Worm (Caenorhabditis elegans) whole organism, early embryonic: Measurements from ENCODE around the gene prkl-1.

ENCODE experiments used
- B0310.2 ChIP-seq: sonication (generic microtip); optimal IDR thresholded peaks from 2 replicates; lab custom pipeline; 2016; ENCODE audit warnings: mild to moderate bottlenecking, missing genetic modification characterization, missing compliant biosample characterization
- ama-1 ChIP-seq: fragments of 150-350 bp; optimal IDR thresholded peaks from 2 replicates; lab custom pipeline; 2014
- ceh-13 ChIP-seq: fragments of 200-800 bp; sonication (Bioruptor generic); optimal IDR thresholded peaks from 2 replicates; lab custom pipeline; 2018; ENCODE audit warnings: mild to moderate bottlenecking, missing genetic modification characterization, missing compliant biosample characterization
- flt-1 ChIP-seq: fragments of 200-800 bp; sonication (Bioruptor generic); IDR thresholded peaks from 2 replicates; pipeline ENCODE4 v1.3.6; 2022; ENCODE audit warnings: missing genetic modification characterization, missing compliant biosample characterization
- hmg-4 ChIP-seq: fragments of 200-800 bp; sonication (Bioruptor generic); optimal IDR thresholded peaks from 2 replicates; lab custom pipeline; 2018; ENCODE audit warnings: mild to moderate bottlenecking, missing genetic modification characterization, missing compliant biosample characterization
- hnd-1 ChIP-seq: sonication (generic microtip); optimal IDR thresholded peaks from 2 replicates; lab custom pipeline; 2016; ENCODE audit warnings: missing genetic modification characterization, missing compliant biosample characterization
- sea-1 ChIP-seq: fragments of 200-800 bp; sonication (Bioruptor generic); conservative IDR thresholded peaks from 2 replicates; pipeline ENCODE4 v1.3.6; 2022; ENCODE audit warnings: missing genetic modification characterization, missing compliant biosample characterization
- tbx-37 ChIP-seq: fragments of 200-800 bp; sonication (Bioruptor generic); conservative IDR thresholded peaks from 2 replicates; pipeline ENCODE4 v1.3.6; 2022; ENCODE audit warnings: missing genetic modification reagents, missing genetic modification characterization, missing compliant biosample characterization

DNA sequence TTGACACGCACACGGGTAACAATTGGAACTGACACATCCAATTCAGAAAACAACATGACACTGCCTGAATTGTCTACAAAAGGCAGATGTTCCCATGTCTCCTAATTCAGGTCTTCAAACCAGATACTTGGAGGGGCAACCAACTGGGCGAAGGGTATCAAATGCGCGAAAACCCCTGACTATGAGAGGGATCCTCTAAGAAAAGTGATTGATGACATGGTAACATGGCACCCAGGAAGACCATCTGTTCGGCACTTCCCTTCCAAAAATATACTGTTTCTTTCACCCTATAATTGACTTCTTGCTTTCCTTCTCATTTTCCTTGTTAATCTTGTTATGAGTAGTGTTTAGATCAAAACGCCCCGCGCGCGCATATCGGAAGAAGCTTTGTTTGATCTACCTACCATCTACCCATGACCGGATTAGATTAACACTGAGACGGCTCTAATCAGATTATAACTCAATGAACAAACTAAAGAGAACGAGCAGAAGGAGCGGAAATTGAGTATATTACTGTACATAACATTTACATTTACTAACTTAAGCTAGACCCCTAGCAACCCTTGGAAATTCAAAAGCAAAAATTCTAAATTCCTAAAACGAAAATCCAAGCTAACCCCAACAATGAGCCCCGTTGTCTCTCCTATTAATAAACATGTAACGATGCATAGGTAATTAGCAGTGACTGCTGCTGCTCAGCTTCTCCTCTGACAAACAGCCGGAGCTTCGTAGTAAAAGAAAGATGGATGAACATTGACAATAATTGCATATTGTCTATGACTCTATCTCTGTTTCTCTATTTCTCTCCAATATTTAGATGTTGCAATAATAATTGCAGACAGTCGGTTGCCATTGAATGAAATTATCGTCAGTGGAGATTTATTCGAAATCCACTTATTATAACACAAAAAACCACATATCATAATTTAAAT is 2.0 kb downstream of the prkl-1 start:
- no peak for TF ChIP-seq tbx-37
- no peak for TF ChIP-seq ama-1 (lab: Kevin White, UChicago)
- TF ChIP-seq B0310.2 (tag; lab: Kevin White, UChicago), result no peak
- no peak for TF ChIP-seq sea-1 (GFP tag; lab: Robert Waterston, UW)
- TF ChIP-seq hnd-1, result no peak
- TF ChIP-seq ceh-13 (GFP tag; lab: Kevin White, UChicago), result no peak
- no peak for TF ChIP-seq flt-1 (GFP tag; lab: Robert Waterston, UW)
- no peak for TF ChIP-seq hmg-4 (GFP tag; lab: Kevin White, UChicago)
